Fruit fly (Drosophila melanogaster) whole organism, pupa: Measurements from ENCODE around the gene hdm.

Experiments
- CG10348 ChIP-seq: fragments of 200-800 bp; sonication (Bioruptor generic); IDR thresholded peaks from 2 replicates; pipeline ENCODE4 v1.3.6; 2022; ENCODE audit warnings: missing biosample characterization, missing genetic modification characterization
- CG12605 ChIP-seq: fragments of 200-800 bp; sonication (Bioruptor generic); IDR thresholded peaks from 2 replicates; pipeline ENCODE4 v1.3.6; 2022; ENCODE audit warnings: missing biosample characterization, missing genetic modification characterization
- CG13204 ChIP-seq: fragments of 200-800 bp; sonication (Bioruptor generic); optimal IDR thresholded peaks from 2 replicates; lab custom pipeline; 2018; ENCODE audit warnings: missing biosample characterization, mild to moderate bottlenecking, missing genetic modification characterization, moderate library complexity
- CG14655 ChIP-seq: fragments of 200-800 bp; sonication (Bioruptor generic); optimal IDR thresholded peaks from 3 replicates; lab custom pipeline; 2017; ENCODE audit warnings: mild to moderate bottlenecking, missing biosample characterization, missing genetic modification reagents, missing genetic modification characterization
- CG15710 ChIP-seq: fragments of 200-800 bp; sonication (Bioruptor generic); optimal IDR thresholded peaks from 2 replicates; lab custom pipeline; 2018; ENCODE audit warnings: missing biosample characterization, mild to moderate bottlenecking, missing genetic modification characterization, moderate library complexity
- CG17806 ChIP-seq: fragments of 200-800 bp; sonication (Bioruptor generic); optimal IDR thresholded peaks from 2 replicates; lab custom pipeline; 2018; ENCODE audit warnings: missing biosample characterization, mild to moderate bottlenecking, missing genetic modification characterization, moderate library complexity
- CG32121 ChIP-seq: fragments of 200-800 bp; sonication (Bioruptor generic); IDR thresholded peaks from 2 replicates; pipeline ENCODE4 v1.3.6; 2022; ENCODE audit warnings: missing biosample characterization, missing genetic modification characterization
- CG34367 ChIP-seq: fragments of 200-800 bp; sonication (Bioruptor generic); optimal IDR thresholded peaks from 2 replicates; lab custom pipeline; 2018; ENCODE audit warnings: missing biosample characterization, mild to moderate bottlenecking, missing genetic modification characterization
- CG4496 ChIP-seq: fragments of 200-800 bp; sonication (Bioruptor generic); IDR thresholded peaks from 3 replicates; pipeline ENCODE4 v1.3.6; 2022; ENCODE audit warnings: missing biosample characterization, missing genetic modification characterization
- CG8159 ChIP-seq: fragments of 200-800 bp; sonication (Bioruptor generic); optimal IDR thresholded peaks from 3 replicates; lab custom pipeline; 2018; ENCODE audit warnings: missing biosample characterization, mild to moderate bottlenecking, missing genetic modification characterization, moderate library complexity
- CG8301 ChIP-seq: fragments of 200-800 bp; sonication (Bioruptor generic); optimal IDR thresholded peaks from 2 replicates; lab custom pipeline; 2018; ENCODE audit warnings: missing biosample characterization, mild to moderate bottlenecking, missing genetic modification characterization
- CG9948 ChIP-seq: fragments of 200-800 bp; sonication (Bioruptor generic); optimal IDR thresholded peaks from 2 replicates; lab custom pipeline; 2018; ENCODE audit warnings: missing biosample characterization, mild to moderate bottlenecking, missing genetic modification characterization, moderate library complexity
- D1 ChIP-seq: fragments of 200-800 bp; sonication (Bioruptor generic); optimal IDR thresholded peaks from 2 replicates; lab custom pipeline; 2018; ENCODE audit warnings: missing biosample characterization, mild to moderate bottlenecking, missing genetic modification characterization, moderate library complexity
- EcR ChIP-seq: fragments of 200-800 bp; sonication (Bioruptor generic); optimal IDR thresholded peaks from 3 replicates; lab custom pipeline; 2019; ENCODE audit warnings: missing biosample characterization, missing genetic modification characterization, mild to moderate bottlenecking, moderate library complexity, missing genetic modification reagents
- Ets98B ChIP-seq: fragments of 200-800 bp; sonication (Bioruptor generic); IDR thresholded peaks from 2 replicates; pipeline ENCODE4 v1.3.6; 2022; ENCODE audit warnings: missing biosample characterization, missing genetic modification characterization
- Pif1A ChIP-seq: fragments of 200-800 bp; sonication (Bioruptor generic); optimal IDR thresholded peaks from 3 replicates; lab custom pipeline; 2016; ENCODE audit warnings: missing biosample characterization, missing genetic modification characterization
- Pif1B ChIP-seq: fragments of 200-800 bp; sonication (Bioruptor generic); optimal IDR thresholded peaks from 3 replicates; lab custom pipeline; 2016; ENCODE audit warnings: missing biosample characterization, missing genetic modification characterization
- Snoo ChIP-seq: fragments of 200-800 bp; sonication (Bioruptor generic); optimal IDR thresholded peaks from 3 replicates; lab custom pipeline; 2017; ENCODE audit warnings: missing biosample characterization, mild to moderate bottlenecking, missing genetic modification characterization, inconsistent platforms
- fd96Ca ChIP-seq: fragments of 200-800 bp; sonication (Bioruptor generic); IDR thresholded peaks from 3 replicates; pipeline ENCODE4 v1.3.6; 2022; ENCODE audit warnings: missing biosample characterization, missing genetic modification characterization
- gl ChIP-seq: fragments of 200-800 bp; sonication (Bioruptor generic); optimal IDR thresholded peaks from 2 replicates; lab custom pipeline; 2018; ENCODE audit warnings: missing biosample characterization, mild to moderate bottlenecking, missing genetic modification characterization
- rn ChIP-seq: fragments of 200-800 bp; sonication (Bioruptor generic); IDR thresholded peaks from 2 replicates; pipeline ENCODE4 v1.3.6; 2022; ENCODE audit warnings: missing biosample characterization, missing genetic modification characterization

Gene hdm

dm6 chrX:7935798-7936572 is 16.1 kb upstream of the hdm start, which contains the start of gene Ubr3:
Gene Ubr3 (plus strand): TSS chrX:7935896.
- TF ChIP-seq CG13204 (GFP tag; lab: Kevin White, UChicago) (no peak), CG34367 (tag; lab: Kevin White, UChicago) (no peak), CG10348 (no peak), CG17806 (tag; lab: Kevin White, UChicago) (no peak), fd96Ca (GFP tag; lab: Robert Waterston, UW) (0 out of 3 replicates have a peak, but pooled peaks have one; percentile 16), CG8159 (tag; lab: Kevin White, UChicago) (no peak), rn (GFP tag; lab: Robert Waterston, UW) (no peak), D1 (no peak), CG4496 (GFP tag; lab: Robert Waterston, UW) (peak; percentile 26; the same call in 1 of the 3 replicates), Snoo (tag; lab: Kevin White, UChicago) (no peak), Pif1B (GFP tag; lab: Kevin White, UChicago) (no peak), CG15710 (tag; lab: Kevin White, UChicago) (no peak), CG12605 (no peak), EcR (GFP tag; lab: Kevin White, UChicago) (peak; percentile 95), Pif1A (GFP tag; lab: Kevin White, UChicago) (no peak), CG8301 (no peak)

DNA sequence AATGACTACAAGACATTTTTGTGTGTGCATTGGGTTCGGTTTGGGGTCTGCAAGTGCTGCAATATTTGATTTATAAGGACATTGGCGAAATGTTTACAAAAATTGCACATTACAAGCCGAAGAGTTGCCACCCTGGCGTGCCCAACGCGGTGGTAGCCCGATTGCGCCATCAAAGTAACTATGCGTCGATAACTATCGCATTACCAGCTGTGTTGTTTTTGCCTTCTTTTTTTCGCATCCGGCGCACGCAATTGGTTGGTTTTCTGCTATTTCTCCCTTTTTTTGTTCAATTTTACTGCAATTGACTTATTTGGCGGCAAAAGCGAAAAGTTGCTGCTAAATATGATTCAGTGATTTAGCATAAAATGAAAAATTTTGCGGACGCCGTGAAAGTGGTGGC is 14.7 kb upstream of the hdm start, which contains the start of gene RpS14b:
TSS of gene RpS14b (plus strand) at position 220 of the 400 bp plus-strand sequence.
- TF ChIP-seq CG8159 (tag; lab: Kevin White, UChicago) (peak; percentile 28), D1 (no peak), rn (GFP tag; lab: Robert Waterston, UW) (0 out of 2 replicates have a peak, but pooled peaks have one; percentile 6), CG12605 (peak; percentile 43; the same call in 1 of the 2 replicates), gl (tag; lab: Kevin White, UChicago) (peak; percentile 39), CG4496 (GFP tag; lab: Robert Waterston, UW) (peak; percentile 79), CG14655 (GFP tag; lab: Kevin White, UChicago) (no peak), CG34367 (tag; lab: Kevin White, UChicago) (peak; percentile 51), Pif1A (GFP tag; lab: Kevin White, UChicago) (peak; percentile 42), CG15710 (tag; lab: Kevin White, UChicago) (peak; percentile 55), CG8301 (peak; percentile 19), CG32121 (GFP tag; lab: Robert Waterston, UW) (peak; percentile 51), CG9948 (tag; lab: Kevin White, UChicago) (peak; percentile 3), CG17806 (tag; lab: Kevin White, UChicago) (no peak), EcR (GFP tag; lab: Kevin White, UChicago) (no peak), CG13204 (GFP tag; lab: Kevin White, UChicago) (peak; percentile 30), CG10348 (no peak), Pif1B (GFP tag; lab: Kevin White, UChicago) (peak; percentile 10), Snoo (tag; lab: Kevin White, UChicago) (peak; percentile 67), Ets98B (GFP tag; lab: Robert Waterston, UW) (peak; percentile 61), fd96Ca (GFP tag; lab: Robert Waterston, UW) (peak; percentile 60; the same call in 2 of the 3 replicates)

dm6 chrX:7933210-7933915 is 13.4 kb upstream of the hdm start, which contains the start of the genes Dhdds and RpS14a:
Gene Dhdds (minus strand): TSS chrX:7933351.
Gene RpS14a (plus strand): TSS chrX:7933742.
- TF ChIP-seq CG12605 (0 out of 2 replicates have a peak, but pooled peaks have one; percentile 18), Pif1B (GFP tag; lab: Kevin White, UChicago) (no peak), CG34367 (tag; lab: Kevin White, UChicago) (peak; percentile 38), D1 (no peak), gl (tag; lab: Kevin White, UChicago) (peak; percentile 1), Snoo (tag; lab: Kevin White, UChicago) (peak; percentile 55), Pif1A (GFP tag; lab: Kevin White, UChicago) (peak; percentile 32)

DNA sequence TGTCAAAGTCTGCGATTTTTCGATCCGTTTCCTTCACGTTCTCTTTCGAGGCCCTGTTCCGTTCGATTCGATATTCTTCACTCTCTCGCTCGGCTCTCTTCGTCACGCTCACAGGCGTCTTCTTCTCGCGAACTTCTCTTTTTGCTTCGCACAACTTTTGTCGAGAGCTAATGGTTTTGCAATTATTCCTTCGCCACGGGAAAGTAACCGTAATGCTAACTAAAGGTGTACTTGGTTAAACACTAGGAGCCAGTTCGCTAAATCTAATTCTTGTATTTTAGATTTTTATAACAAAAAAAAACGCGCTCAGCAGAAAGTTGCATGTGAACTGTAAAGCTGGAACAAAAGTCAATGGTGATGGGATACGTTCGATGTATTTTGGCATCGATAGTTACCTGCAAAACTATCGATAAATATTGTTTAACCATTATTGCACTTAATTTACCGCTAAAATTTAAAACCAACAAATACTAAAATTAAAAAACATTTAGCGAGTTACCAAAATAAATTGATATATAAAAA is 11.2 kb upstream of the hdm start, which contains the start of gene mahe:
TSS of gene mahe (minus strand) at position 355 of the 522 bp plus-strand sequence.
- no peak for TF ChIP-seq Pif1A (GFP tag; lab: Kevin White, UChicago)
- no peak for TF ChIP-seq gl (tag; lab: Kevin White, UChicago)
- TF ChIP-seq CG9948 (tag; lab: Kevin White, UChicago) = no peak
- TF ChIP-seq D1 = no peak
- TF ChIP-seq CG17806 (tag; lab: Kevin White, UChicago) = no peak
- no peak for TF ChIP-seq rn (GFP tag; lab: Robert Waterston, UW)
- no peak for TF ChIP-seq CG34367 (tag; lab: Kevin White, UChicago)
- TF ChIP-seq CG12605 = peak; percentile 31; the same call in 1 of the 2 replicates
- TF ChIP-seq Snoo (tag; lab: Kevin White, UChicago) = no peak
- TF ChIP-seq CG32121 (GFP tag; lab: Robert Waterston, UW) = peak; percentile 25; the same call in 1 of the 2 replicates
- no peak for TF ChIP-seq CG13204 (GFP tag; lab: Kevin White, UChicago)
- no peak for TF ChIP-seq fd96Ca (GFP tag; lab: Robert Waterston, UW)
- TF ChIP-seq CG14655 (GFP tag; lab: Kevin White, UChicago) = no peak
- no peak for TF ChIP-seq EcR (GFP tag; lab: Kevin White, UChicago)
- no peak for TF ChIP-seq CG8159 (tag; lab: Kevin White, UChicago)
- no peak for TF ChIP-seq CG4496 (GFP tag; lab: Robert Waterston, UW)
- TF ChIP-seq Pif1B (GFP tag; lab: Kevin White, UChicago) = peak; percentile 0
- no peak for TF ChIP-seq CG8301
- TF ChIP-seq Ets98B (GFP tag; lab: Robert Waterston, UW) = 0 out of 2 replicates have a peak, but pooled peaks have one; percentile 4
- TF ChIP-seq CG10348 = no peak
- no peak for TF ChIP-seq CG15710 (tag; lab: Kevin White, UChicago)
